Fruit fly (Drosophila melanogaster) whole organism, embryonic: Measurements from ENCODE around the gene Mtpalpha.

Source experiments
- Atf6 ChIP-seq: fragments of 200-800 bp; sonication (Bioruptor generic); IDR thresholded peaks from 2 replicates; pipeline ENCODE4 v1.3.6; 2022; ENCODE audit warnings: missing biosample characterization, missing genetic modification characterization
- CG14710 ChIP-seq: fragments of 200-800 bp; sonication (Bioruptor generic); optimal IDR thresholded peaks from 3 replicates; lab custom pipeline; 2019; ENCODE audit warnings: missing biosample characterization, mild to moderate bottlenecking, missing genetic modification characterization, moderate library complexity
- CG14860 ChIP-seq: fragments of 200-800 bp; sonication (Bioruptor generic); IDR thresholded peaks from 3 replicates; pipeline ENCODE4 v1.3.6; 2022; ENCODE audit warnings: missing biosample characterization, missing genetic modification characterization; ENCODE audit not compliant: partially characterized antibody
- CG15479 ChIP-seq: fragments of 200-800 bp; sonication (Bioruptor generic); optimal IDR thresholded peaks from 3 replicates; lab custom pipeline; 2019; ENCODE audit warnings: missing biosample characterization, mild to moderate bottlenecking, missing genetic modification characterization, moderate library complexity
- CG16863 ChIP-seq: fragments of 200-800 bp; sonication (Bioruptor generic); optimal IDR thresholded peaks from 3 replicates; lab custom pipeline; 2016; ENCODE audit warnings: missing biosample characterization, missing genetic modification characterization
- CG17359 ChIP-seq: fragments of 200-800 bp; sonication (Bioruptor generic); optimal IDR thresholded peaks from 3 replicates; lab custom pipeline; 2018; ENCODE audit warnings: missing biosample characterization, mild to moderate bottlenecking, missing genetic modification characterization, moderate library complexity
- CG17612 ChIP-seq: fragments of 200-800 bp; sonication (Bioruptor generic); IDR thresholded peaks from 2 replicates; pipeline ENCODE4 v1.3.6; 2022; ENCODE audit warnings: missing biosample characterization, missing genetic modification characterization
- CG1832 ChIP-seq: fragments of 200-800 bp; sonication (Bioruptor generic); optimal IDR thresholded peaks from 2 replicates; lab custom pipeline; 2017; ENCODE audit warnings: missing biosample characterization, mild to moderate bottlenecking, missing genetic modification characterization, inconsistent platforms
- CG4328 ChIP-seq: fragments of 200-800 bp; sonication (Bioruptor generic); optimal IDR thresholded peaks from 3 replicates; lab custom pipeline; 2017; ENCODE audit warnings: missing biosample characterization, missing genetic modification reagents, missing genetic modification characterization
- CG4424 ChIP-seq: fragments of 200-800 bp; sonication (Bioruptor generic); optimal IDR thresholded peaks from 3 replicates; lab custom pipeline; 2016; ENCODE audit warnings: missing biosample characterization, missing genetic modification characterization
- CG4707 ChIP-seq: fragments of 200-800 bp; sonication (Bioruptor generic); optimal IDR thresholded peaks from 2 replicates; lab custom pipeline; 2018; ENCODE audit warnings: missing biosample characterization, mild to moderate bottlenecking, missing genetic modification characterization, moderate library complexity
- CG7963 ChIP-seq: fragments of 200-800 bp; sonication (Bioruptor generic); IDR thresholded peaks from 3 replicates; pipeline ENCODE4 v1.3.6; 2022; ENCODE audit warnings: missing biosample characterization, missing genetic modification characterization; ENCODE audit not compliant: partially characterized antibody
- CG8478 ChIP-seq: fragments of >200 bp; optimal IDR thresholded peaks from 2 replicates; lab custom pipeline; 2018
- CG8765 ChIP-seq: fragments of 200-800 bp; sonication (Bioruptor generic); IDR thresholded peaks from 2 replicates; pipeline ENCODE4 v1.3.6; 2022; ENCODE audit warnings: missing biosample characterization, missing genetic modification characterization
- CG9437 ChIP-seq: fragments of 200-800 bp; sonication (Bioruptor generic); optimal IDR thresholded peaks from 2 replicates; lab custom pipeline; 2018; ENCODE audit warnings: missing biosample characterization, mild to moderate bottlenecking, missing genetic modification characterization
- CG9609 ChIP-seq: fragments of 200-800 bp; sonication (Bioruptor generic); optimal IDR thresholded peaks from 3 replicates; lab custom pipeline; 2016; ENCODE audit warnings: missing biosample characterization, missing genetic modification characterization
- Doc2 ChIP-seq: fragments of 200-800 bp; sonication (Bioruptor generic); IDR thresholded peaks from 2 replicates; pipeline ENCODE4 v1.3.6; 2022; ENCODE audit warnings: missing biosample characterization, missing genetic modification characterization
- HLHmδ ChIP-seq: fragments of 200-800 bp; sonication (Bioruptor generic); optimal IDR thresholded peaks from 2 replicates; lab custom pipeline; 2018; ENCODE audit warnings: missing biosample characterization, mild to moderate bottlenecking, missing genetic modification characterization, moderate library complexity
- Hsf ChIP-seq: fragments of 200-800 bp; sonication (Bioruptor generic); optimal IDR thresholded peaks from 3 replicates; lab custom pipeline; 2016; ENCODE audit warnings: missing biosample characterization, missing genetic modification characterization
- NC2β ChIP-seq: fragments of 200-800 bp; sonication (Bioruptor generic); optimal IDR thresholded peaks from 2 replicates; lab custom pipeline; 2016; ENCODE audit warnings: missing biosample characterization, missing genetic modification characterization
- Rx ChIP-seq: fragments of 200-800 bp; sonication (Bioruptor generic); IDR thresholded peaks from 2 replicates; pipeline ENCODE4 v1.3.6; 2022; ENCODE audit warnings: missing biosample characterization, missing genetic modification characterization
- Scr ChIP-seq: fragments of 200-800 bp; sonication (Bioruptor generic); IDR thresholded peaks from 2 replicates; pipeline ENCODE4 v1.3.6; 2022; ENCODE audit warnings: missing biosample characterization, missing genetic modification characterization; ENCODE audit not compliant: partially characterized antibody
- Spps ChIP-seq: fragments of 200-800 bp; sonication (Bioruptor generic); optimal IDR thresholded peaks from 2 replicates; lab custom pipeline; 2018; ENCODE audit warnings: missing biosample characterization, mild to moderate bottlenecking, missing genetic modification characterization
- Sry-β ChIP-seq: fragments of 200-800 bp; sonication (Bioruptor generic); optimal IDR thresholded peaks from 2 replicates; lab custom pipeline; 2018; ENCODE audit warnings: missing biosample characterization, mild to moderate bottlenecking, missing genetic modification characterization, moderate library complexity
- Stat92E ChIP-seq, 3 experiments: fragments of >200 bp in 2 of 3; fragments of 200-800 bp in 1 of 3; sonication (Bioruptor generic) in 1 of 3; optimal IDR thresholded peaks; 2 replicates each; lab custom pipeline; 2017 to 2019; ENCODE audit warnings: missing biosample characterization in 3 of 3, missing genetic modification characterization in 3 of 3, mild to moderate bottlenecking in 1 of 3, moderate library complexity in 1 of 3
- Vsx1 ChIP-seq: fragments of 200-800 bp; sonication (Bioruptor generic); optimal IDR thresholded peaks from 2 replicates; lab custom pipeline; 2017; ENCODE audit warnings: missing biosample characterization, mild to moderate bottlenecking, missing genetic modification characterization, missing genetic modification reagents
- Xrp1 ChIP-seq: fragments of 200-800 bp; sonication (Bioruptor generic); IDR thresholded peaks from 2 replicates; pipeline ENCODE4 v1.3.6; 2022; ENCODE audit warnings: missing biosample characterization, missing genetic modification characterization
- abd-A ChIP-seq: fragments of 200-800 bp; sonication (Bioruptor generic); optimal IDR thresholded peaks from 3 replicates; lab custom pipeline; 2019; ENCODE audit warnings: missing biosample characterization, mild to moderate bottlenecking, missing genetic modification characterization, moderate library complexity
- croc ChIP-seq: fragments of 200-800 bp; sonication (Bioruptor generic); conservative IDR thresholded peaks from 3 replicates; pipeline ENCODE4 v1.3.6; 2022; ENCODE audit warnings: missing biosample characterization, missing genetic modification characterization
- cwo ChIP-seq: fragments of 200-800 bp; sonication (Bioruptor generic); optimal IDR thresholded peaks from 3 replicates; lab custom pipeline; 2017; ENCODE audit warnings: missing biosample characterization, missing genetic modification characterization, mild to moderate bottlenecking, moderate library complexity, missing genetic modification reagents
- dimm ChIP-seq: fragments of 200-800 bp; sonication (Bioruptor generic); IDR thresholded peaks from 2 replicates; pipeline ENCODE4 v1.3.6; 2022; ENCODE audit warnings: missing biosample characterization, missing genetic modification characterization
- disco-r ChIP-seq: fragments of 200-800 bp; sonication (Bioruptor generic); optimal IDR thresholded peaks from 2 replicates; lab custom pipeline; 2016; ENCODE audit warnings: missing biosample characterization, missing genetic modification characterization
- gcm ChIP-seq: fragments of 200-800 bp; sonication (Bioruptor generic); optimal IDR thresholded peaks from 2 replicates; lab custom pipeline; 2019; ENCODE audit warnings: missing biosample characterization, mild to moderate bottlenecking, missing genetic modification characterization, moderate library complexity
- gcm2 ChIP-seq: fragments of 200-800 bp; sonication (Bioruptor generic); optimal IDR thresholded peaks from 2 replicates; lab custom pipeline; 2016; ENCODE audit warnings: missing biosample characterization, missing genetic modification characterization
- gro ChIP-seq: fragments of 200-800 bp; sonication (Bioruptor generic); optimal IDR thresholded peaks from 2 replicates; lab custom pipeline; 2016; ENCODE audit warnings: missing biosample characterization, missing genetic modification characterization
- gsb ChIP-seq: fragments of 200-800 bp; sonication (Bioruptor generic); IDR thresholded peaks from 2 replicates; pipeline ENCODE4 v1.3.6; 2022; ENCODE audit warnings: missing biosample characterization, missing genetic modification characterization
- hbn ChIP-seq: fragments of 200-800 bp; sonication (Bioruptor generic); IDR thresholded peaks from 2 replicates; pipeline ENCODE4 v1.3.6; 2022; ENCODE audit warnings: missing biosample characterization, missing genetic modification characterization; ENCODE audit not compliant: partially characterized antibody
- ind ChIP-seq: fragments of 200-800 bp; sonication (Bioruptor generic); optimal IDR thresholded peaks from 3 replicates; lab custom pipeline; 2016; ENCODE audit warnings: missing biosample characterization, missing genetic modification characterization
- jing ChIP-seq: fragments of 200-800 bp; sonication (Bioruptor generic); optimal IDR thresholded peaks from 2 replicates; lab custom pipeline; 2018; ENCODE audit warnings: missing biosample characterization, mild to moderate bottlenecking, missing genetic modification characterization
- ken ChIP-seq: fragments of 200-800 bp; sonication (Bioruptor generic); IDR thresholded peaks from 3 replicates; pipeline ENCODE4 v1.3.6; 2022; ENCODE audit warnings: missing biosample characterization, missing genetic modification characterization
- lola ChIP-seq, 3 experiments: fragments of >200 bp in 2 of 3; fragments of 200-800 bp in 1 of 3; sonication (Bioruptor generic) in 1 of 3; optimal IDR thresholded peaks; 2 replicates each; lab custom pipeline; 2017 to 2019; ENCODE audit warnings: missing biosample characterization in 3 of 3, missing genetic modification characterization in 3 of 3, mild to moderate bottlenecking in 1 of 3, moderate library complexity in 1 of 3
- repo ChIP-seq: fragments of 200-800 bp; sonication (Bioruptor generic); optimal IDR thresholded peaks from 2 replicates; lab custom pipeline; 2016; ENCODE audit warnings: missing biosample characterization, missing genetic modification characterization
- sna ChIP-seq: fragments of 200-800 bp; sonication (Bioruptor generic); IDR thresholded peaks from 2 replicates; pipeline ENCODE4 v1.3.6; 2022; ENCODE audit warnings: missing biosample characterization, missing genetic modification characterization; ENCODE audit not compliant: partially characterized antibody
- sr ChIP-seq: fragments of 200-800 bp; sonication (Bioruptor generic); IDR thresholded peaks from 3 replicates; pipeline ENCODE4 v1.3.6; 2022; ENCODE audit warnings: missing biosample characterization, missing genetic modification characterization
- sug ChIP-seq: fragments of 200-800 bp; optimal IDR thresholded peaks from 2 replicates; lab custom pipeline; 2019; ENCODE audit warnings: missing biosample characterization, mild to moderate bottlenecking, missing genetic modification characterization, moderate library complexity
- tap ChIP-seq: fragments of 200-800 bp; optimal IDR thresholded peaks from 3 replicates; lab custom pipeline; 2019; ENCODE audit warnings: missing biosample characterization, mild to moderate bottlenecking, missing genetic modification characterization, moderate library complexity
- toy ChIP-seq: fragments of 200-800 bp; sonication (Bioruptor generic); IDR thresholded peaks from 2 replicates; pipeline ENCODE4 v1.3.6; 2022; ENCODE audit warnings: missing biosample characterization, missing genetic modification characterization
- trh ChIP-seq: fragments of 200-800 bp; sonication (Bioruptor generic); optimal IDR thresholded peaks from 2 replicates; lab custom pipeline; 2016; ENCODE audit warnings: missing biosample characterization, missing genetic modification characterization
- ttk ChIP-seq: fragments of 200-800 bp; sonication (Bioruptor generic); IDR thresholded peaks from 2 replicates; pipeline ENCODE4 v2.1.2; 2022; ENCODE audit warnings: missing biosample characterization, missing genetic modification characterization
- tx ChIP-seq: fragments of 200-800 bp; sonication (Bioruptor generic); optimal IDR thresholded peaks from 2 replicates; lab custom pipeline; 2016; ENCODE audit warnings: missing biosample characterization, missing genetic modification characterization

The Mtpalpha gene

dm6 chr2L:9567398-9567856 is 9.1 kb downstream of the Mtpalpha start (continued):
- peak; percentile 99 for TF ChIP-seq CG4707 (GFP tag; lab: Kevin White, UChicago)
- TF ChIP-seq gcm2 (GFP tag; lab: Kevin White, UChicago), result peak; percentile 99
- peak; percentile 96 for TF ChIP-seq trh
- TF ChIP-seq sna (GFP tag; lab: Robert Waterston, UW), result no peak; the same call in 1 of the 2 replicates
- peak; percentile 97 for TF ChIP-seq Atf6
- peak; percentile 99 for TF ChIP-seq Vsx1 (GFP tag; lab: Kevin White, UChicago)
- TF ChIP-seq tx (GFP tag; lab: Kevin White, UChicago), result peak; percentile 77
- peak; percentile 57; the same call in 2 of the 3 replicates for TF ChIP-seq croc
- peak; percentile 85 for TF ChIP-seq toy (GFP tag; lab: Robert Waterston, UW)
- TF ChIP-seq jing (GFP tag; lab: Kevin White, UChicago), result peak; percentile 86
- TF ChIP-seq Spps, result peak; percentile 91
- TF ChIP-seq CG14860, result no peak
- peak; percentile 61; the same call in 1 of the 2 replicates for TF ChIP-seq Doc2 (GFP tag; lab: Robert Waterston, UW)
- TF ChIP-seq Scr, result peak; percentile 15; the same call in 1 of the 2 replicates
- TF ChIP-seq CG17612 (GFP tag; lab: Robert Waterston, UW), result peak; percentile 79
- peak; percentile 98 for TF ChIP-seq abd-A (tag; lab: Kevin White, UChicago)
- TF ChIP-seq ind (GFP tag; lab: Kevin White, UChicago), result peak; percentile 88
- TF ChIP-seq CG1832, result no peak
- TF ChIP-seq cwo, result peak; percentile 94
- peak; percentile 99 for TF ChIP-seq gcm
- peak; percentile 93 for TF ChIP-seq gsb
- TF ChIP-seq sug (tag; lab: Kevin White, UChicago), result peak; percentile 97
- TF ChIP-seq CG8765 (GFP tag; lab: Robert Waterston, UW), result no peak; the same call in 1 of the 2 replicates
- TF ChIP-seq CG14710 (tag; lab: Kevin White, UChicago), result peak; percentile 88
- peak; percentile 91 for TF ChIP-seq CG16863 (GFP tag; lab: Kevin White, UChicago)
- peak; percentile 94 for TF ChIP-seq tap (tag; lab: Kevin White, UChicago)
- TF ChIP-seq CG17359 (tag; lab: Kevin White, UChicago), result peak; percentile 99
- TF ChIP-seq CG4424 (GFP tag; lab: Kevin White, UChicago), result peak; percentile 97
- TF ChIP-seq CG15479 (GFP tag; lab: Kevin White, UChicago), result peak; percentile 22
- peak; percentile 91 for TF ChIP-seq dimm
- peak; percentile 96 for TF ChIP-seq NC2β (GFP tag; lab: Kevin White, UChicago)
- no peak for TF ChIP-seq CG8478 (lab: Kevin White, UChicago)
- peak; percentile 99 for TF ChIP-seq CG4328 (GFP tag; lab: Kevin White, UChicago)
- peak; percentile 94 for TF ChIP-seq CG9437 (GFP tag; lab: Kevin White, UChicago)
- TF ChIP-seq hbn, result peak; percentile 38
- peak; percentile 95 for TF ChIP-seq ttk (GFP tag; lab: Robert Waterston, UW)
- peak; percentile 96 for TF ChIP-seq HLHmδ (GFP tag; lab: Kevin White, UChicago)
- peak in 1 of 3 experiments; percentile 65 for TF ChIP-seq lola (GFP tag; optimal IDR thresholded peaks at IDR 0.05; lab: Kevin White, UChicago)
- TF ChIP-seq Rx (GFP tag; lab: Robert Waterston, UW), result peak; percentile 95
- peak; percentile 98 for TF ChIP-seq gro (GFP tag; lab: Kevin White, UChicago)
- peak; percentile 65; the same call in 1 of the 2 replicates for TF ChIP-seq Xrp1 (GFP tag; lab: Robert Waterston, UW)
- peak; percentile 97 for TF ChIP-seq disco-r (GFP tag; lab: Kevin White, UChicago)
- TF ChIP-seq CG9609 (GFP tag; lab: Kevin White, UChicago), result peak; percentile 88
- TF ChIP-seq repo (GFP tag; lab: Kevin White, UChicago), result peak; percentile 94
- no peak for TF ChIP-seq CG7963
- TF ChIP-seq sr (GFP tag; lab: Robert Waterston, UW), result peak; percentile 99
- TF ChIP-seq ken (GFP tag; lab: Robert Waterston, UW), result peak; percentile 93
- peak; percentile 81 for TF ChIP-seq Sry-β (GFP tag; lab: Kevin White, UChicago)
- TF ChIP-seq Stat92E (GFP tag; optimal IDR thresholded peaks at IDR 0.05; lab: Kevin White, UChicago), result no peak
- peak; percentile 95 for TF ChIP-seq Hsf (GFP tag; lab: Kevin White, UChicago)
